Fruit fly (Drosophila melanogaster) whole organism, wandering third instar larva: Measurements from ENCODE around the gene CG13471.

Source experiments
- Abd-B ChIP-seq: fragments of >200 bp; optimal IDR thresholded peaks from 2 replicates; lab custom pipeline; 2017; ENCODE audit warnings: missing biosample characterization, missing genetic modification characterization
- CG32264 ChIP-seq: fragments of 200-800 bp; sonication (Bioruptor generic); optimal IDR thresholded peaks from 2 replicates; lab custom pipeline; 2016; ENCODE audit warnings: missing biosample characterization, missing genetic modification characterization
- CG9705 ChIP-seq: fragments of 200-800 bp; sonication (Bioruptor generic); optimal IDR thresholded peaks from 2 replicates; lab custom pipeline; 2018; ENCODE audit warnings: missing biosample characterization, mild to moderate bottlenecking, missing genetic modification characterization
- CrebA ChIP-seq: fragments of 200-800 bp; sonication (Bioruptor generic); optimal IDR thresholded peaks from 2 replicates; lab custom pipeline; 2016; ENCODE audit warnings: missing biosample characterization, mild to moderate bottlenecking, missing genetic modification characterization, borderline replicate concordance
- Dfd ChIP-seq: fragments of >200 bp; optimal IDR thresholded peaks from 2 replicates; lab custom pipeline; 2017; ENCODE audit warnings: missing biosample characterization, missing genetic modification characterization
- Dif ChIP-seq: fragments of 200-275, 200-300 bp; sonication (Bioruptor generic); optimal IDR thresholded peaks from 2 replicates; lab custom pipeline; 2018; ENCODE audit warnings: missing biosample characterization, missing genetic modification characterization; ENCODE audit not compliant: partially characterized antibody
- GATAd ChIP-seq: sonication (Bioruptor generic); optimal IDR thresholded peaks from 2 replicates; lab custom pipeline; 2016; ENCODE audit warnings: missing biosample characterization, missing genetic modification characterization
- HLH106 ChIP-seq: fragments of 200-800 bp; optimal IDR thresholded peaks from 3 replicates; lab custom pipeline; 2019; ENCODE audit warnings: missing biosample characterization, mild to moderate bottlenecking, missing genetic modification characterization, moderate library complexity
- Hnf4 ChIP-seq: fragments of 200-800 bp; sonication (Bioruptor generic); optimal IDR thresholded peaks from 2 replicates; lab custom pipeline; 2016; ENCODE audit warnings: missing biosample characterization, mild to moderate bottlenecking, missing genetic modification characterization
- Hr78 ChIP-seq: fragments of >200 bp; optimal IDR thresholded peaks from 2 replicates; lab custom pipeline; 2017; ENCODE audit warnings: missing biosample characterization, missing genetic modification characterization
- Hr83 ChIP-seq: fragments of 200-300 bp; sonication (Bioruptor generic); optimal IDR thresholded peaks from 2 replicates; lab custom pipeline; 2016; ENCODE audit warnings: missing biosample characterization, mild to moderate bottlenecking, missing genetic modification characterization, moderate library complexity; ENCODE audit not compliant: poor library complexity, severe bottlenecking
- Jra ChIP-seq: sonication (Bioruptor generic); optimal IDR thresholded peaks from 2 replicates; lab custom pipeline; 2016; ENCODE audit warnings: missing biosample characterization, missing genetic modification characterization
- Mio ChIP-seq: sonication (Bioruptor generic); optimal IDR thresholded peaks from 2 replicates; lab custom pipeline; 2016; ENCODE audit warnings: missing biosample characterization, missing genetic modification characterization
- Myc ChIP-seq: fragments of >200 bp; optimal IDR thresholded peaks from 2 replicates; lab custom pipeline; 2017
- N ChIP-seq: fragments of >200 bp; optimal IDR thresholded peaks from 2 replicates; lab custom pipeline; 2018; ENCODE audit warnings: missing biosample characterization, missing external identifiers, missing genetic modification characterization
- OdsH ChIP-seq: fragments of 200-800 bp; sonication (Bioruptor generic); optimal IDR thresholded peaks from 2 replicates; lab custom pipeline; 2016; ENCODE audit warnings: missing biosample characterization, mild to moderate bottlenecking, missing genetic modification characterization
- Rel ChIP-seq, 2 experiments: fragments of 200-800 bp; sonication (Bioruptor generic) in 1 of 2; optimal IDR thresholded peaks; 2 replicates in 1 of 2; 3 replicates in 1 of 2; lab custom pipeline; 2016 to 2019; ENCODE audit warnings: mild to moderate bottlenecking in 2 of 2, missing biosample characterization in 2 of 2, missing genetic modification characterization in 2 of 2, moderate library complexity in 1 of 2
- Sp1 ChIP-seq: fragments of 200-800 bp; sonication (Bioruptor generic); optimal IDR thresholded peaks from 3 replicates; lab custom pipeline; 2019; ENCODE audit warnings: missing biosample characterization, mild to moderate bottlenecking, missing genetic modification characterization, moderate library complexity
- Vsx2 ChIP-seq: fragments of 200-300, 225-300 bp; sonication (Bioruptor generic); optimal IDR thresholded peaks from 2 replicates; lab custom pipeline; 2018; ENCODE audit warnings: missing biosample characterization, missing genetic modification characterization; ENCODE audit not compliant: partially characterized antibody
- br ChIP-seq: fragments of 200-800 bp; sonication (Bioruptor generic); optimal IDR thresholded peaks from 2 replicates; lab custom pipeline; 2016; ENCODE audit warnings: missing biosample characterization, missing genetic modification characterization
- brk ChIP-seq: fragments of 200-800 bp; sonication (Bioruptor generic); optimal IDR thresholded peaks from 2 replicates; lab custom pipeline; 2016; ENCODE audit warnings: missing biosample characterization, mild to moderate bottlenecking, missing genetic modification characterization
- dl ChIP-seq, 2 experiments: fragments of 175-275, 200-275 bp in 1 of 2; fragments of 200-275 bp in 1 of 2; sonication (Bioruptor generic); optimal IDR thresholded peaks; lab custom pipeline; 2018; ENCODE audit warnings: mild to moderate bottlenecking in 2 of 2, missing biosample characterization in 2 of 2, missing genetic modification characterization in 2 of 2, moderate library complexity in 2 of 2; ENCODE audit not compliant: partially characterized antibody in 2 of 2, insufficient read depth in 1 of 2
- dmrt93B ChIP-seq: fragments of 200-800 bp; sonication (Bioruptor generic); optimal IDR thresholded peaks from 2 replicates; lab custom pipeline; 2018; ENCODE audit warnings: missing biosample characterization, mild to moderate bottlenecking, missing genetic modification characterization
- dsf ChIP-seq: sonication (Bioruptor generic); optimal IDR thresholded peaks from 2 replicates; lab custom pipeline; 2016; ENCODE audit warnings: missing biosample characterization, missing genetic modification characterization, borderline replicate concordance
- ey ChIP-seq: fragments of 200-800 bp; sonication (Bioruptor generic); optimal IDR thresholded peaks from 2 replicates; lab custom pipeline; 2016; ENCODE audit warnings: missing biosample characterization, missing genetic modification characterization
- foxo ChIP-seq, 2 experiments: fragments of 200-800 bp; sonication (Bioruptor generic); optimal IDR thresholded peaks; 2 replicates in 1 of 2; 3 replicates in 1 of 2; lab custom pipeline; 2016 to 2017; ENCODE audit warnings: missing biosample characterization in 2 of 2, missing genetic modification characterization in 2 of 2
- fru ChIP-seq: fragments of 200-800 bp; sonication (Bioruptor generic); optimal IDR thresholded peaks from 3 replicates; lab custom pipeline; 2016; ENCODE audit warnings: missing biosample characterization, mild to moderate bottlenecking, missing genetic modification characterization
- h ChIP-seq: fragments of 200-800 bp; sonication (Bioruptor generic); optimal IDR thresholded peaks from 3 replicates; lab custom pipeline; 2016; ENCODE audit warnings: missing biosample characterization, mild to moderate bottlenecking, missing genetic modification characterization
- jim ChIP-seq: fragments of 175-275, 200-325 bp; sonication (Bioruptor generic); optimal IDR thresholded peaks from 2 replicates; lab custom pipeline; 2016; ENCODE audit warnings: missing biosample characterization, mild to moderate bottlenecking, missing genetic modification characterization
- lola ChIP-seq: fragments of >200 bp; optimal IDR thresholded peaks from 2 replicates; lab custom pipeline; 2017; ENCODE audit warnings: missing biosample characterization, missing genetic modification characterization
- pan ChIP-seq: fragments of >200 bp; optimal IDR thresholded peaks from 2 replicates; lab custom pipeline; 2017
- psq ChIP-seq: fragments of 200-800 bp; sonication (Bioruptor generic); optimal IDR thresholded peaks from 3 replicates; lab custom pipeline; 2017; ENCODE audit warnings: missing biosample characterization, mild to moderate bottlenecking, missing genetic modification characterization, moderate library complexity
- rgr ChIP-seq: fragments of 200-800 bp; sonication (Bioruptor generic); optimal IDR thresholded peaks from 3 replicates; lab custom pipeline; 2016; ENCODE audit warnings: missing biosample characterization, mild to moderate bottlenecking, missing genetic modification characterization
- sage ChIP-seq: fragments of 200-800 bp; sonication (Bioruptor generic); optimal IDR thresholded peaks from 2 replicates; lab custom pipeline; 2016; ENCODE audit warnings: missing biosample characterization, mild to moderate bottlenecking, missing genetic modification characterization
- sv ChIP-seq: fragments of 200-800 bp; sonication (Bioruptor generic); optimal IDR thresholded peaks from 3 replicates; lab custom pipeline; 2016; ENCODE audit warnings: missing biosample characterization, missing genetic modification characterization
- tai ChIP-seq: sonication (Bioruptor generic); optimal IDR thresholded peaks from 2 replicates; lab custom pipeline; 2016; ENCODE audit warnings: missing biosample characterization, missing genetic modification characterization
- usp ChIP-seq: fragments of >200 bp; optimal IDR thresholded peaks from 2 replicates; lab custom pipeline; 2017; ENCODE audit warnings: missing biosample characterization, missing genetic modification characterization
- woc ChIP-seq: sonication (Bioruptor generic); optimal IDR thresholded peaks from 2 replicates; lab custom pipeline; 2016; ENCODE audit warnings: missing biosample characterization, mild to moderate bottlenecking, missing genetic modification characterization

Gene CG13471

DNA sequence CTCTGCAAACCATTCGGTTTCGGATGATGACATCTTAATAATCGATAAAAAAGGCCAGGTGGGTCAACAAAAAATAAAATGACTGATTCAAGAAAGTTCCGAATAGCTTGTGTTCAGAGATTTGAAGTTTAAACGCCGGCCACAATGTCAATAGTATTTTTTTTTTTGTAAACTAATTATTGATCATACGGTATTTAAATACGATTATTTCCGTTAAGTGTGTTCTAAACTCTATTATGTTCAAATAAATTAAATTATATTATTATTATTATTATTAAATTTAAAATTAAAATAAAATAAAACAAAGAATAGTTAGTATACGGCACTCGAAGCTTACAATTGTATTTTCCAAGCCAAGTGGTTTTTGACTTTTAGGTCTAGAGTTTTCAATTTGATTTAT lies at the start of gene CG13471:
Gene CG13471, minus strand, starts transcription at position 101 of the 400 bp plus-strand sequence.
- TF ChIP-seq CG9705, result no peak
- TF ChIP-seq, all 38 proteins: peak for 0

DNA sequence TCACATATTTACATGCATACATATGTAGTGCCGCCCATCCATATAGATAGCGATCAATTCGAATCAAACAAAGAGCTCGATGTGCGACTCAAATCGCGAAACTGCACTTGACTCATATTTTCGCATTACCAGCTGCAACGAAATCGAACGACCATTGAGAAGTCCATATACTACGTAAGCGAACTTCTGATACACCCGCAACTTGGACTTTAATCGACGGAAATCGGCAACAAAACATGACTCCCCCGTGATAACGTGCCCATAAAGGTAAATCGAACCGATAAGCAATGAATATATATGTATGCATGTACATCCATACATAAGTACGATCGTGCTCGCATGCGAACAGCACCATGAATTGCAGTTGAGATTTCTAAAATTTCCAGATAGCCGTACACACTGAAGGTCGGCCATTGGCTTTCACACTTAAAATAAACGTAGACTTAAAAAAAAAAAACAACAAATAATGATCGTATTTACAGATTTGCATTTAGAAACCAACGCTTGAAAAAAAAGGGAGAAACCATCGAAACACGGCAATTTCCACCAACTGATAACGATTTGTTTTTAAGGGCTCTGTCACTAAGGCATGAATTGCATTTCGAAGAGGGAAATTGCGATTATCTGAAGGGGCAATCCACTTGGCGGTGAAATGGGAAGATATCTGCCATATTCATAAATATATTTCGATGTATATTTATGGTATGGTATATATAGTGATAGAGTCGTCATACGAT lies 49.5 kb upstream of the CG13471 start:
- TF ChIP-seq CG32264 (GFP tag; lab: Kevin White, UChicago), result no peak
- TF ChIP-seq Rel (GFP tag; optimal IDR thresholded peaks at IDR 0.05; lab: Kevin White, UChicago), result no peak
- peak; percentile 29 for TF ChIP-seq Rel (tag; optimal IDR thresholded peaks at IDR 0.05; lab: Kevin White, UChicago)
- TF ChIP-seq Hnf4, result peak; percentile 71
- no peak for TF ChIP-seq brk (GFP tag; lab: Kevin White, UChicago)
- TF ChIP-seq sage (GFP tag; lab: Kevin White, UChicago), result no peak
- TF ChIP-seq Vsx2 (GFP tag; lab: Kevin White, UChicago), result no peak

- TF ChIP-seq GATAd (GFP tag; lab: Kevin White, UChicago) (no peak), dl (GFP tag; optimal IDR thresholded peaks at IDR 0.05; lab: Kevin White, UChicago; ENCODE audit: insufficient read depth in 1 of 2, partially characterized antibody in 2 of 2) (no peak), pan (lab: Kevin White, UChicago) (no peak), HLH106 (tag; lab: Kevin White, UChicago) (no peak), Sp1 (GFP tag; lab: Kevin White, UChicago) (no peak), Hr83 (GFP tag; lab: Kevin White, UChicago) (no peak), brk (GFP tag; lab: Kevin White, UChicago) (no peak), Dfd (GFP tag; lab: Kevin White, UChicago) (no peak), fru (GFP tag; lab: Kevin White, UChicago) (no peak), Abd-B (GFP tag; lab: Kevin White, UChicago) (no peak), Mio (GFP tag; lab: Kevin White, UChicago) (no peak), Jra (no peak), lola (GFP tag; lab: Kevin White, UChicago) (no peak), ey (GFP tag; lab: Kevin White, UChicago) (no peak), N (GFP tag; lab: Kevin White, UChicago) (no peak), dmrt93B (GFP tag; lab: Kevin White, UChicago) (no peak)
These were observed 48.5 kb upstream of the CG13471 start for dm6 chr3L:14781863-14782218.

- TF ChIP-seq dsf (GFP tag; lab: Kevin White, UChicago) (no peak), GATAd (GFP tag; lab: Kevin White, UChicago) (no peak), Myc (lab: Kevin White, UChicago) (no peak), Dfd (GFP tag; lab: Kevin White, UChicago) (no peak), OdsH (GFP tag; lab: Kevin White, UChicago) (peak; percentile 20), fru (GFP tag; lab: Kevin White, UChicago) (peak; percentile 7), tai (GFP tag; lab: Kevin White, UChicago) (no peak), Hr78 (GFP tag; lab: Kevin White, UChicago) (no peak), CG9705 (peak; percentile 19), woc (GFP tag; lab: Kevin White, UChicago) (peak; percentile 55), jim (GFP tag; lab: Kevin White, UChicago) (no peak), sage (GFP tag; lab: Kevin White, UChicago) (no peak), psq (GFP tag; lab: Kevin White, UChicago) (peak; percentile 63), rgr (no peak), br (GFP tag; lab: Kevin White, UChicago) (no peak), CrebA (GFP tag; lab: Kevin White, UChicago) (no peak), N (GFP tag; lab: Kevin White, UChicago) (no peak), pan (lab: Kevin White, UChicago) (no peak), Sp1 (GFP tag; lab: Kevin White, UChicago) (peak; percentile 65), Jra (no peak), HLH106 (tag; lab: Kevin White, UChicago) (no peak), foxo (GFP tag; optimal IDR thresholded peaks at IDR 0.05; lab: Kevin White, UChicago) (peak in 1 of 2 experiments; percentile 36), Hnf4 (peak; percentile 36), h (GFP tag; lab: Kevin White, UChicago) (peak; percentile 14), brk (GFP tag; lab: Kevin White, UChicago) (no peak), dl (GFP tag; optimal IDR thresholded peaks at IDR 0.05; lab: Kevin White, UChicago; ENCODE audit: insufficient read depth in 1 of 2, partially characterized antibody in 2 of 2) (peak in 1 of 2 experiments; percentile 65), Hr83 (GFP tag; lab: Kevin White, UChicago) (peak; percentile 66), CG32264 (GFP tag; lab: Kevin White, UChicago) (no peak), Dif (peak; percentile 61), lola (GFP tag; lab: Kevin White, UChicago) (no peak), ey (GFP tag; lab: Kevin White, UChicago) (no peak), usp (no peak), sv (GFP tag; lab: Kevin White, UChicago) (peak; percentile 30), Rel (GFP tag; optimal IDR thresholded peaks at IDR 0.05; lab: Kevin White, UChicago) (peak; percentile 58), Rel (tag; optimal IDR thresholded peaks at IDR 0.05; lab: Kevin White, UChicago) (peak; percentile 41)
These were observed 48.0 kb upstream of the CG13471 start for dm6 chr3L:14781082-14781862.
